Fruit fly (Drosophila melanogaster): ENCODE data around the gene RpS14b.

RpS14b gene

DNA sequence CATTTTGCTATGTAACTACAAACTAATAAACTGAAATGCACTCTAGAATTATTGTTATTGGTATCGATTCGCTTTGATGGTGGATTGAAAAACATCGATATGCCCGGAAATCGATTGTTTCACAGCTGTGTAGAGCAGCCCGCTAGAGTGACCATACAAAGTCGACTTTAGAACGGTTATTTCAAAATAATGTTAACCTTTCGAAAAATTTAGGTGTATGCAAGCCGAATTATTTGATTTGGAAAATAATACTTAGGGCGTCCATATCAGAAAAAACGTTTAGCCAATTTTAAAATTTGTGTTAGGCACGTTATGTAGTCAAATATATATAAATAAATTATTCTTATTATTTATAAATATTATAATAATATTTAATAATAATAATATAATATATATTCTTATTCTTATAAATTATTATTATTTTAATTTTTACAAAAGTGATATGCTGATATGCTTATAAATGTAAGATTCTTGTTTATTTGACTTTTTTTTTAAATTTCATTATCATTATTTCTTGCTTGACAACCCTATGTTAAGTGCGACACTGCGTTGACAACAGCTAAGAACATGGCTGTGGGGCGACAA lies 33.6 kb downstream of the RpS14b start, which contains the start of gene sws:
TSS of gene sws (minus strand) at position 22 of the 585 bp plus-strand sequence.
- peak; percentile 8 for TF ChIP-seq Sox102F (GFP tag; optimal IDR thresholded peaks at IDR 0.05)
- peak; percentile 55 for TF ChIP-seq achi (GFP tag; optimal IDR thresholded peaks at IDR 0.05)
- TF ChIP-seq CG3032 (tag; optimal IDR thresholded peaks at IDR 0.05) = peak; percentile 36
- peak; percentile 53 for TF ChIP-seq CG8632 (GFP tag; optimal IDR thresholded peaks at IDR 0.05)
- TF ChIP-seq CG8119 (GFP tag; IDR thresholded peaks at IDR 0.05) = no peak
- TF ChIP-seq vri (GFP tag; optimal IDR thresholded peaks at IDR 0.05) = no peak
- no peak for TF ChIP-seq CG10669 (GFP tag; optimal IDR thresholded peaks at IDR 0.05)
- peak; percentile 74 for TF ChIP-seq Eip78C (GFP tag)
- TF ChIP-seq cyc (GFP tag; optimal IDR thresholded peaks at IDR 0.05) = peak; percentile 18
- 0 out of 3 replicates have a peak, but pooled peaks have one; percentile 13 for TF ChIP-seq eg (GFP tag; IDR thresholded peaks at IDR 0.05)
- peak; percentile 59 for TF ChIP-seq CG10631 (GFP tag; optimal IDR thresholded peaks at IDR 0.05)
- peak; percentile 59 for TF ChIP-seq svp (GFP tag)
- no peak for TF ChIP-seq CG6163 (GFP tag; IDR thresholded peaks at IDR 0.05)
- TF ChIP-seq Ets21C (GFP tag; optimal IDR thresholded peaks at IDR 0.05) = peak; percentile 7
- peak; percentile 16 for TF ChIP-seq CG3919 (GFP tag; optimal IDR thresholded peaks at IDR 0.05)
- TF ChIP-seq CG9139 (GFP tag; optimal IDR thresholded peaks at IDR 0.05) = no peak
- TF ChIP-seq Hr39 (GFP tag; optimal IDR thresholded peaks at IDR 0.05) = peak; percentile 9
- TF ChIP-seq Smox (GFP tag; optimal IDR thresholded peaks at IDR 0.05) = peak; percentile 39
- no peak for TF ChIP-seq Gug (GFP tag; IDR thresholded peaks at IDR 0.05)
- peak; percentile 34 for TF ChIP-seq Sox15 (GFP tag; optimal IDR thresholded peaks at IDR 0.05)
- TF ChIP-seq Eip93F (GFP tag; optimal IDR thresholded peaks at IDR 0.05) = no peak
- TF ChIP-seq Met (GFP tag; optimal IDR thresholded peaks at IDR 0.05) = peak; percentile 35
- peak; percentile 40 for TF ChIP-seq CG6792 (GFP tag; optimal IDR thresholded peaks at IDR 0.05)
- TF ChIP-seq lz (GFP tag; optimal IDR thresholded peaks at IDR 0.05) = peak; percentile 40
- peak; percentile 14 for TF ChIP-seq CG31627 (GFP tag; optimal IDR thresholded peaks at IDR 0.05)
- peak; percentile 5 for TF ChIP-seq net (GFP tag; optimal IDR thresholded peaks at IDR 0.05)
- peak; percentile 18 for TF ChIP-seq Hr4 (GFP tag; optimal IDR thresholded peaks at IDR 0.05)
- peak; percentile 62 for TF ChIP-seq esn (GFP tag; optimal IDR thresholded peaks at IDR 0.05)
- peak; percentile 51 for TF ChIP-seq OdsH (GFP tag; optimal IDR thresholded peaks at IDR 0.05)
- no peak for TF ChIP-seq Eip75B (GFP tag; optimal IDR thresholded peaks at IDR 0.05)
- TF ChIP-seq acj6 (GFP tag; optimal IDR thresholded peaks at IDR 0.05) = peak; percentile 54
- peak in 1 of 2 experiments; percentile 30 for TF ChIP-seq salr (GFP tag; optimal IDR thresholded peaks at IDR 0.05)
- TF ChIP-seq topi (GFP tag; optimal IDR thresholded peaks at IDR 0.05) = peak; percentile 36
- peak; percentile 15 for TF ChIP-seq Ets96B (tag; optimal IDR thresholded peaks at IDR 0.05)
- TF ChIP-seq pdm3 (GFP tag; optimal IDR thresholded peaks at IDR 0.05) = peak; percentile 51
- peak; percentile 34 for TF ChIP-seq CG32006 (GFP tag; optimal IDR thresholded peaks at IDR 0.05)
- peak; percentile 58 for TF ChIP-seq CG34406 (GFP tag; optimal IDR thresholded peaks at IDR 0.05)

- TF ChIP-seq vri (GFP tag; optimal IDR thresholded peaks at IDR 0.05) (no peak), Lpt (GFP tag; optimal IDR thresholded peaks at IDR 0.05) (no peak), CG6808 (GFP tag; optimal IDR thresholded peaks at IDR 0.05) (peak; percentile 25), CG6854 (GFP tag; optimal IDR thresholded peaks at IDR 0.05) (peak; percentile 16), CG7368 (GFP tag; optimal IDR thresholded peaks at IDR 0.05) (no peak), CG1621 (tag; optimal IDR thresholded peaks at IDR 0.05) (no peak), achi (GFP tag; optimal IDR thresholded peaks at IDR 0.05) (peak; percentile 4), Eip93F (GFP tag; optimal IDR thresholded peaks at IDR 0.05) (no peak), dsx (GFP tag; optimal IDR thresholded peaks at IDR 0.05; ENCODE audit: poor library complexity, severe bottlenecking) (peak; percentile 23), CG16779 (tag; optimal IDR thresholded peaks at IDR 0.05) (peak; percentile 1), CG3032 (tag; optimal IDR thresholded peaks at IDR 0.05) (peak; percentile 10), topi (GFP tag; optimal IDR thresholded peaks at IDR 0.05) (peak; percentile 30), ss (GFP tag; optimal IDR thresholded peaks at IDR 0.05) (peak in 1 of 2 experiments; percentile 35), Sox14 (GFP tag; optimal IDR thresholded peaks at IDR 0.05) (peak; percentile 81), CG6792 (GFP tag; optimal IDR thresholded peaks at IDR 0.05) (no peak), Blimp-1 (GFP tag; optimal IDR thresholded peaks at IDR 0.05) (no peak), fd59A (GFP tag; optimal IDR thresholded peaks at IDR 0.05) (no peak), CG11762 (GFP tag; optimal IDR thresholded peaks at IDR 0.05; ENCODE audit: insufficient read depth) (no peak), lz (GFP tag; optimal IDR thresholded peaks at IDR 0.05) (no peak), Eip78C (GFP tag) (peak; percentile 78), CG6163 (GFP tag; IDR thresholded peaks at IDR 0.05) (peak; percentile 27; the same call in 1 of the 3 replicates), esn (GFP tag; optimal IDR thresholded peaks at IDR 0.05) (peak; percentile 11), CG10669 (GFP tag; optimal IDR thresholded peaks at IDR 0.05) (no peak)
Observed at dm6 chrX:7969188-7969829, 34.6 kb downstream of the RpS14b start.
